Fruit fly (Drosophila melanogaster) whole organism, embryonic: Measurements from ENCODE around the gene Nadsyn.

Experiments
- CG10274 ChIP-seq: fragments of 200-800 bp; sonication (Bioruptor generic); optimal IDR thresholded peaks from 3 replicates; lab custom pipeline; 2017; ENCODE audit warnings: missing biosample characterization, mild to moderate bottlenecking, missing genetic modification characterization
- CG12391 ChIP-seq: fragments of 200-800 bp; sonication (Bioruptor generic); optimal IDR thresholded peaks from 3 replicates; lab custom pipeline; 2018; ENCODE audit warnings: missing biosample characterization, mild to moderate bottlenecking, missing genetic modification characterization, moderate library complexity
- CG13775 ChIP-seq: fragments of 200-800 bp; sonication (Bioruptor generic); optimal IDR thresholded peaks from 3 replicates; lab custom pipeline; 2017; ENCODE audit warnings: missing biosample characterization, mild to moderate bottlenecking, missing genetic modification characterization
- CG13894 ChIP-seq: fragments of 200-800 bp; sonication (Bioruptor generic); optimal IDR thresholded peaks from 3 replicates; lab custom pipeline; 2018; ENCODE audit warnings: missing biosample characterization, mild to moderate bottlenecking, missing genetic modification characterization, moderate library complexity
- CG17186 ChIP-seq: fragments of 200-800 bp; sonication (Bioruptor generic); optimal IDR thresholded peaks from 3 replicates; lab custom pipeline; 2017; ENCODE audit warnings: missing biosample characterization, missing genetic modification reagents, missing genetic modification characterization
- croc ChIP-seq: fragments of 200-800 bp; sonication (Bioruptor generic); conservative IDR thresholded peaks from 3 replicates; pipeline ENCODE4 v1.3.6; 2022; ENCODE audit warnings: missing biosample characterization, missing genetic modification characterization
- gem ChIP-seq: fragments of 200-800 bp; sonication (Bioruptor generic); optimal IDR thresholded peaks from 2 replicates; lab custom pipeline; 2019; ENCODE audit warnings: missing biosample characterization, mild to moderate bottlenecking, missing genetic modification characterization, moderate library complexity
- sima ChIP-seq: fragments of 200-800 bp; sonication (Bioruptor generic); optimal IDR thresholded peaks from 2 replicates; lab custom pipeline; 2016; ENCODE audit warnings: missing biosample characterization, missing genetic modification characterization

DNA sequence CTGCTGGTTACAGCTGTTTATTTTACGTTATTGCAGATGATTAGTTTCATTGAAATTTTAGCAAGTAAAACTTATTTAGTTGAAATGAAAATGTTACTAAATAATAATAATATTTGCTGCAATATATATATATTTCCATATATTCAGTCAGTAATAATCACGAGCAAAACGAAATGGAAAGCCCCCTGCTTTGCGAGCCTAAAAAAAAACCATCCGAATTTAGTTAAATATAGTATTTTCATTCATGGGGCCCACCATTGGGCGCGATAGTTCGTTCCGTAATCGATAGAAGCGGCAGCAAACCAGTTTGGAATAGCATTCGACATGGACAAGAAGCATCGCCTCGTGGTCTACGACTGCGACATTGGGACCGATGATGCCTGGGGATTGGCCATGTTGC, 35.4 kb downstream of the Nadsyn start, which contains the start of gene CG11158:
- no peak for TF ChIP-seq CG10274 (GFP tag; lab: Kevin White, UChicago)
- TF ChIP-seq CG12391 (tag; lab: Kevin White, UChicago): no peak
- no peak for TF ChIP-seq CG13775 (GFP tag; lab: Kevin White, UChicago)
- no peak for TF ChIP-seq CG13894 (tag; lab: Kevin White, UChicago)
- no peak for TF ChIP-seq sima (GFP tag; lab: Kevin White, UChicago)
- TF ChIP-seq CG17186 (GFP tag; lab: Kevin White, UChicago): no peak
- TF ChIP-seq croc (GFP tag; lab: Robert Waterston, UW): no peak
- no peak for TF ChIP-seq gem
